Worm (Caenorhabditis elegans) whole organism, L2 larva: Measurements from ENCODE around the gene fbxb-102.

ENCODE experiments used
- R02D3.7 ChIP-seq: fragments of 150-350 bp; optimal IDR thresholded peaks from 2 replicates; lab custom pipeline; 2014; ENCODE audit warnings: missing biosample characterization, missing genetic modification characterization
- alr-1 ChIP-seq: fragments of 150-350 bp; optimal IDR thresholded peaks from 2 replicates; lab custom pipeline; 2014; ENCODE audit warnings: missing biosample characterization, missing genetic modification characterization
- ama-1 ChIP-seq: fragments of 150-350 bp; optimal IDR thresholded peaks from 2 replicates; lab custom pipeline; 2018; ENCODE audit warnings: inconsistent platforms
- ceh-82 ChIP-seq: fragments of 150-350 bp; optimal IDR thresholded peaks from 2 replicates; lab custom pipeline; 2014; ENCODE audit warnings: missing biosample characterization, missing genetic modification characterization
- egl-27 ChIP-seq: sonication (generic microtip); optimal IDR thresholded peaks from 3 replicates; lab custom pipeline; 2017; ENCODE audit warnings: missing biosample characterization, missing genetic modification reagents, missing genetic modification characterization
- elt-3 ChIP-seq: sonication (generic microtip); optimal IDR thresholded peaks from 2 replicates; lab custom pipeline; 2017; ENCODE audit warnings: missing biosample characterization, missing genetic modification characterization
- lin-39 ChIP-seq: fragments of 150-350 bp; optimal IDR thresholded peaks from 2 replicates; lab custom pipeline; 2014; ENCODE audit warnings: missing biosample characterization, missing genetic modification reagents, missing genetic modification characterization
- lsy-2 ChIP-seq, 2 experiments: fragments of 150-350 bp in 1 of 2; sonication (generic microtip) in 1 of 2; optimal IDR thresholded peaks; 2 replicates each; lab custom pipeline; 2014 to 2017; ENCODE audit warnings: missing biosample characterization in 2 of 2, missing genetic modification characterization in 2 of 2
- nhr-11 ChIP-seq: fragments of 150-350 bp; optimal IDR thresholded peaks from 2 replicates; lab custom pipeline; 2014; ENCODE audit warnings: missing biosample characterization, missing genetic modification characterization
- nhr-21 ChIP-seq: fragments of 150-350 bp; optimal IDR thresholded peaks from 2 replicates; lab custom pipeline; 2014; ENCODE audit warnings: missing biosample characterization, missing genetic modification characterization
- peb-1 ChIP-seq: fragments of 150-350 bp; optimal IDR thresholded peaks from 2 replicates; lab custom pipeline; 2014; ENCODE audit warnings: missing biosample characterization, missing genetic modification characterization
- unc-62 ChIP-seq: fragments of 150-350 bp; optimal IDR thresholded peaks from 2 replicates; lab custom pipeline; 2014; ENCODE audit warnings: missing biosample characterization, missing genetic modification reagents, missing genetic modification characterization

DNA sequence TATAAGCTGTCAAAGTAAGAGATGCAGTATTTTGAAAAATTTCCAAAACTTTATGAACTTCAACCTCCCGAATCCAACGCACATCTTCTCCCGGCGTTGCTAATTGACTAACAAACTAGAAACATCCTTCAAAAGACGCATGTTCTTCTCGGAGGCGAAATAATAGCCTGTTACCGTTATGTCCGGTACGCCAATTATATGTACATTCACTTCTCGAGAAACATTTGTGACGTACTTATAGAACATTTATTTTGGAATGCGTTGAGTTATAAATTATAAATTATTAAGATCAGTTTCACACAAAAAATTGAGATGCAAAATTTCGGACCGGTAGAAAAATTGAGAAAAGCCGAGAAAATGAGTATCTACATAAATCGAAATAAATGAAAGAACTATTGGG lies 14.3 kb downstream of the fbxb-102 start, which contains the start of gene T21B4.3:
- TF ChIP-seq elt-3 (tag; lab: Kevin White, UChicago) (no peak), nhr-21 (tag; lab: Kevin White, UChicago) (no peak), alr-1 (no peak), unc-62 (GFP tag; lab: Kevin White, UChicago) (no peak), egl-27 (tag; lab: Kevin White, UChicago) (no peak), lsy-2 (tag; optimal IDR thresholded peaks at IDR 0.05; lab: Kevin White, UChicago) (no peak), lin-39 (tag; lab: Kevin White, UChicago) (no peak), peb-1 (tag; lab: Kevin White, UChicago) (no peak), R02D3.7 (tag; lab: Kevin White, UChicago) (no peak), nhr-11 (tag; lab: Kevin White, UChicago) (no peak), ama-1 (no peak), ceh-82 (tag; lab: Kevin White, UChicago) (no peak)
